Fruit fly (Drosophila melanogaster) whole organism, embryonic: Measurements from ENCODE around the gene Prtl99C.

Experiments used
- B-H1 ChIP-seq: fragments of 200-800 bp; sonication (Bioruptor generic); IDR thresholded peaks from 3 replicates; pipeline ENCODE4 v1.3.6; 2022; ENCODE audit warnings: missing biosample characterization, missing genetic modification characterization
- CG11696 ChIP-seq: fragments of 200-800 bp; sonication (Bioruptor generic); IDR thresholded peaks from 2 replicates; pipeline ENCODE4 v1.3.6; 2022; ENCODE audit warnings: missing biosample characterization, missing genetic modification characterization
- CG13123 ChIP-seq: fragments of 200-800 bp; sonication (Bioruptor generic); optimal IDR thresholded peaks from 2 replicates; lab custom pipeline; 2016; ENCODE audit warnings: missing biosample characterization, missing genetic modification characterization
- CG17385 ChIP-seq: fragments of 200-800 bp; sonication (Bioruptor generic); optimal IDR thresholded peaks from 3 replicates; lab custom pipeline; 2018; ENCODE audit warnings: missing biosample characterization, mild to moderate bottlenecking, missing genetic modification characterization
- Max ChIP-seq: fragments of 200-800 bp; sonication (Bioruptor generic); optimal IDR thresholded peaks from 2 replicates; lab custom pipeline; 2016; ENCODE audit warnings: missing biosample characterization, mild to moderate bottlenecking, missing genetic modification characterization
- usp ChIP-seq: fragments of >200 bp; optimal IDR thresholded peaks from 2 replicates; lab custom pipeline; 2017; ENCODE audit warnings: missing biosample characterization, missing genetic modification characterization

dm6 chr3R:29816266-29816665, 19.5 kb upstream of the Prtl99C start, which contains the start of gene Vps16B:
- no peak for TF ChIP-seq Max
- TF ChIP-seq usp (GFP tag; lab: Kevin White, UChicago) = no peak
- no peak for TF ChIP-seq CG17385 (GFP tag; lab: Kevin White, UChicago)
- TF ChIP-seq CG11696 (GFP tag; lab: Robert Waterston, UW) = no peak
- no peak for TF ChIP-seq CG13123 (GFP tag; lab: Kevin White, UChicago)
- TF ChIP-seq B-H1 (GFP tag; lab: Robert Waterston, UW) = no peak
